Worm (Caenorhabditis elegans): ENCODE data around the gene M7.8.

DNA sequence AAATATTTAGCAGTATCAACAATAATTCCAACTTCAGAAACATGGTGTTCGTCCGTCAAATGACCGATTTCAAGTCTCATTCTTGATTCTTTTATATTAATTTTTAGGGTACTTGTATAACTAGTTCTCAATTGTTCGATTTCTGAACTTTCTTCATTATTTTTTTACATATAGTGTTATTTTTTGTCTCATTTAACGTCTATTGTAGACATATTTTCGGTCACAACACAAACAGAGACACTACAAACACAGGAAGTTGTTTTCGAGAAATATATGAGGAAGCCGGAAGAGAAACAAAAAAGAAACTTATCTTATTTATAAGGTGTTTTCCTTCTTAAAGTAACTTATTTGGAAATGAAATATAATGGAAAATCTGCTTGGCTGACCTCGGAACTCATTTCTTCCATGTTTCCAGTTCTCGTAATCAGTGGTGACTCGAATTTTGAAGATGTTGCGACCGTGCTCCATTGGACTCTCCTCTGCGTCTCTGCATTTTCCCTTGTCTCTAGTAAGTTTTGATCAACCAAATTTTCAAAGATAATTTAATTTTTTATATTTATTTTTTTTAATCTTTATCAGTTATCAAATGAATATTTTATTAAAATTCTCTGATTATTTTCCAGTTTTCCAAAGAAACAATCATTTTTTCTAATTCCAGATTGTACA lies 41.1 kb downstream of the M7.8 start, which contains the start of the genes F36H1.12 and lin-3:
- TF ChIP-seq ZK546.5 (tag; optimal IDR thresholded peaks at IDR 0.05) (no peak), aly-2 (tag; optimal IDR thresholded peaks at IDR 0.05) (no peak), spr-1 (tag; optimal IDR thresholded peaks at IDR 0.05) (no peak), nhr-237 (tag; optimal IDR thresholded peaks at IDR 0.05) (no peak), nhr-10 (tag; optimal IDR thresholded peaks at IDR 0.05) (no peak), snpc-4 (tag; optimal IDR thresholded peaks at IDR 0.05) (no peak), unc-62 (GFP tag; optimal IDR thresholded peaks at IDR 0.05 in 1 of 2) (no peak), unc-62 (tag; optimal IDR thresholded peaks at IDR 0.05) (no peak), nhr-41 (GFP tag; IDR thresholded peaks at IDR 0.05) (no peak), daf-12 (tag; optimal IDR thresholded peaks at IDR 0.05) (no peak), fkh-10 (GFP tag; optimal IDR thresholded peaks at IDR 0.05) (no peak), ama-1 (optimal IDR thresholded peaks at IDR 0.05) (no peak)

All from whole organism, L4 larva.